Worm (Caenorhabditis elegans) whole organism, early embryonic: ENCODE data around the gene cysl-3.

Experiments used
- B0310.2 ChIP-seq: sonication (generic microtip); optimal IDR thresholded peaks from 2 replicates; lab custom pipeline; 2016; ENCODE audit warnings: mild to moderate bottlenecking, missing genetic modification characterization, missing compliant biosample characterization
- F13C5.2 ChIP-seq: sonication (generic microtip); optimal IDR thresholded peaks from 2 replicates; lab custom pipeline; 2017; ENCODE audit warnings: mild to moderate bottlenecking, missing genetic modification characterization, inconsistent platforms, missing compliant biosample characterization
- aly-1 ChIP-seq: sonication (generic microtip); optimal IDR thresholded peaks from 2 replicates; lab custom pipeline; 2016; ENCODE audit warnings: missing genetic modification characterization, missing compliant biosample characterization
- ama-1 ChIP-seq: fragments of 150-350 bp; optimal IDR thresholded peaks from 2 replicates; lab custom pipeline; 2014
- ceh-13 ChIP-seq: fragments of 200-800 bp; sonication (Bioruptor generic); optimal IDR thresholded peaks from 2 replicates; lab custom pipeline; 2018; ENCODE audit warnings: mild to moderate bottlenecking, missing genetic modification characterization, missing compliant biosample characterization
- ceh-36 ChIP-seq: sonication (generic microtip); optimal IDR thresholded peaks from 2 replicates; lab custom pipeline; 2016; ENCODE audit warnings: missing genetic modification characterization, inconsistent platforms, missing compliant biosample characterization
- ets-7 ChIP-seq: sonication (generic microtip); optimal IDR thresholded peaks from 2 replicates; lab custom pipeline; 2016; ENCODE audit warnings: missing genotype, missing genetic modification characterization, missing compliant biosample characterization
- flt-1 ChIP-seq: fragments of 200-800 bp; sonication (Bioruptor generic); IDR thresholded peaks from 2 replicates; pipeline ENCODE4 v1.3.6; 2022; ENCODE audit warnings: missing genetic modification characterization, missing compliant biosample characterization
- hmbx-1 ChIP-seq: sonication (generic microtip); optimal IDR thresholded peaks from 2 replicates; lab custom pipeline; 2016; ENCODE audit warnings: mild to moderate bottlenecking, missing genetic modification characterization, missing compliant biosample characterization
- hmg-4 ChIP-seq: fragments of 200-800 bp; sonication (Bioruptor generic); optimal IDR thresholded peaks from 2 replicates; lab custom pipeline; 2018; ENCODE audit warnings: mild to moderate bottlenecking, missing genetic modification characterization, missing compliant biosample characterization
- hnd-1 ChIP-seq: sonication (generic microtip); optimal IDR thresholded peaks from 2 replicates; lab custom pipeline; 2016; ENCODE audit warnings: missing genetic modification characterization, missing compliant biosample characterization
- pes-1 ChIP-seq: fragments of 200-800 bp; sonication (Bioruptor generic); IDR thresholded peaks from 2 replicates; pipeline ENCODE4 v1.3.6; 2022; ENCODE audit warnings: missing genetic modification reagents, missing genetic modification characterization, missing compliant biosample characterization
- scrt-1 ChIP-seq: fragments of 200-800 bp; sonication (Bioruptor generic); IDR thresholded peaks from 2 replicates; pipeline ENCODE4 v1.3.6; 2022; ENCODE audit warnings: missing genetic modification characterization, missing compliant biosample characterization
- sea-1 ChIP-seq: fragments of 200-800 bp; sonication (Bioruptor generic); conservative IDR thresholded peaks from 2 replicates; pipeline ENCODE4 v1.3.6; 2022; ENCODE audit warnings: missing genetic modification characterization, missing compliant biosample characterization
- tbx-11 ChIP-seq: fragments of 200-800 bp; sonication (Bioruptor generic); IDR thresholded peaks from 2 replicates; pipeline ENCODE4 v1.3.6; 2022; ENCODE audit warnings: missing genetic modification characterization, missing compliant biosample characterization
- tbx-37 ChIP-seq: fragments of 200-800 bp; sonication (Bioruptor generic); conservative IDR thresholded peaks from 2 replicates; pipeline ENCODE4 v1.3.6; 2022; ENCODE audit warnings: missing genetic modification reagents, missing genetic modification characterization, missing compliant biosample characterization
- tra-4 ChIP-seq: sonication (generic microtip); optimal IDR thresholded peaks from 2 replicates; lab custom pipeline; 2017; ENCODE audit warnings: missing genetic modification characterization, missing compliant biosample characterization

Gene cysl-3

DNA sequence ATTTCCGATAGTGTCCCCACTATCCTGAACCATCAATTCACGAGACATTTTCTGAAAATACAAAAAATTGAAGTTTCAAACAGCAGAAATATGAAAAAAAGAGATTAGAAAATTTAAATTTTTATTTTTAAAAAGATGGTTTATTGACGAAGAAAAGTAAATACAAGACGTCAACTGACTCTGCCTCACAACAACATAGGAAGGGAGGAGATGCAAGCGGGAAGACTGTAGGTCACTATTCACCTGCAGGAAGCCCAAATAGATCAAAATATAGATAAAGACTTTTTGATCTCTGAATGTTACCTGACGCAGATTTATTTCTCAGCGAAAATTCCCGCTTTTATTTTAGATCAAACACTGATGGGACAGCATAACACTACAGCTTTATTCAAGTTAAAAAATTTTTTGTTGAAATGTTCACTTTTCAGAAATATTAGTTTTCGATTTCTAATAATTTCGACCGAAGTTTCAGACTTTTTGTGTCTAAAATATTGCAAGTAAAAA, at the start of gene cysl-3:
cysl-3 (minus strand) TSS at position 51 of the 504 bp plus-strand sequence.
- TF ChIP-seq aly-1 (tag; lab: Kevin White, UChicago) (no peak), tbx-37 (GFP tag; lab: Robert Waterston, UW) (no peak), scrt-1 (GFP tag; lab: Robert Waterston, UW) (no peak), ceh-36 (no peak), tbx-11 (no peak), ama-1 (no peak), flt-1 (GFP tag; lab: Robert Waterston, UW) (no peak), sea-1 (GFP tag; lab: Robert Waterston, UW) (no peak), tra-4 (tag; lab: Kevin White, UChicago) (no peak), ets-7 (tag; lab: Kevin White, UChicago) (no peak), ceh-13 (GFP tag; lab: Kevin White, UChicago) (no peak), hmg-4 (GFP tag; lab: Kevin White, UChicago) (no peak), hnd-1 (tag; lab: Kevin White, UChicago) (no peak), B0310.2 (tag; lab: Kevin White, UChicago) (no peak), pes-1 (no peak), F13C5.2 (tag; lab: Kevin White, UChicago) (no peak), hmbx-1 (tag; lab: Kevin White, UChicago) (no peak)

DNA sequence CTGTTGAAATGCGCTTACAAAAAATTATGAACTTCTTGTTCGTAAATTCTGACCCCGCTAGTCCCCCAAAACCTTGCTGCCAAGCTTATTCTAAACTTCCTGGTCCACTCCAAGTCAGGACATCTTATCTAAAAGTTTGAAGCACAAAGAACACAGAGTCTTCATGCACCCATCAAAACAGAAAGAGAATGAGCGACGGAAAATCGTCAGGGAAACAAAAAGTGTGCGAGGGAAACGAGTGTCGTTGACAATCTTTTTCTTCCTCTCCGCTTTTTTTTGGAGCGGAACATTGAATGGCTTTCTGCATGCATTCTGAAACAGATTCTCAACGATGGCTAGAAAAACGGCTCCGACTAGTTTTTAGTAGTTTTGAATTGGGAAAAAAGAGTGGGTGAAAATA, 49.3 kb upstream of the cysl-3 start:
- no peak for TF ChIP-seq hmg-4 (GFP tag; lab: Kevin White, UChicago)
- no peak for TF ChIP-seq hnd-1 (tag; lab: Kevin White, UChicago)
- TF ChIP-seq ama-1 = no peak
- TF ChIP-seq ceh-36 = no peak
- TF ChIP-seq aly-1 (tag; lab: Kevin White, UChicago) = no peak
- TF ChIP-seq ets-7 (tag; lab: Kevin White, UChicago) = no peak

DNA sequence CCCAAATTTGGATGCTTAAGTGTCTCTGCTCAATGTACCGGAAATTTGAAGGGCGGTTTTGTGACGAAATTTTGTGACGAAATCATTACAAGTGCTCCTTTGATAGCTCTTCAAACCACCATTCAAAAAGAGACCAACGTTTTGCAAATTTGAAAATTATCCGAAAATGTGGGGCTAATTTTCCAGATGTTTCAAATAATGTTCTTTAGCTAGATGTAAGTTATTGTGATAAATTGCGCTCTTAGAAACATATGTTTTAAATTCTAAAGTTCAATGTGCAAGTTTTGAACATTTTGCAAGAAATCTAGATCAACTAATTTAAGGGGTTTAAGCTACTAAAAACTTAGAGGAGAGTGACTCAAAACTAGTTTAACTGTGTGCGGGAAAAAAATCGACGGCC, 44.9 kb upstream of the cysl-3 start:
- TF ChIP-seq B0310.2 (tag; lab: Kevin White, UChicago) = no peak
- no peak for TF ChIP-seq ama-1
- no peak for TF ChIP-seq ceh-36
- TF ChIP-seq ceh-13 (GFP tag; lab: Kevin White, UChicago) = no peak
- no peak for TF ChIP-seq hmg-4 (GFP tag; lab: Kevin White, UChicago)
- no peak for TF ChIP-seq F13C5.2 (tag; lab: Kevin White, UChicago)
- no peak for TF ChIP-seq pes-1
- TF ChIP-seq scrt-1 (GFP tag; lab: Robert Waterston, UW) = no peak
- TF ChIP-seq tbx-37 (GFP tag; lab: Robert Waterston, UW) = no peak
- no peak for TF ChIP-seq tra-4 (tag; lab: Kevin White, UChicago)

DNA sequence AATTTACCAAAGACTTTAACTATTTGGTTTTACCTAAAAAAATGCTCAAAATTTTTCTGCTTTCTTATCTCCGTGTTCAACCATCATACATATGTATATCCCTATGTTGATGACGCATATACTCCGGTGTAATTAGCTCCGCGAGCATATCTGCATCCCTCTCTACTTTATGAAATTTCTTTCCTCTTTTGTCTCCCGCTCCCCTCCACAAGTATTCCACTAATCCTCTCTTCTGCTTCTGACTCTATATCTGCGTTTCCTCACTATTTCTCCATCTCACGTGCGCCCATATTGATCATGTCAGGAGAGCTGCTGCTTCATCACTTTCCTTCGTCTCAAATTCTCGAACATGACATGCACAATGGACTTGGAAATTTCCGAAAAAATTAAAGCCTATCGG, 39.0 kb upstream of the cysl-3 start, which contains the start of gene H10D18.1:
H10D18.1 (plus strand) TSS at position 277 of the 400 bp plus-strand sequence.
- TF ChIP-seq pes-1 = no peak
- no peak for TF ChIP-seq B0310.2 (tag; lab: Kevin White, UChicago)
- TF ChIP-seq ama-1 = no peak
- no peak for TF ChIP-seq hmg-4 (GFP tag; lab: Kevin White, UChicago)
- no peak for TF ChIP-seq scrt-1 (GFP tag; lab: Robert Waterston, UW)
- no peak for TF ChIP-seq tbx-37 (GFP tag; lab: Robert Waterston, UW)
- no peak for TF ChIP-seq hnd-1 (tag; lab: Kevin White, UChicago)
- TF ChIP-seq hmbx-1 (tag; lab: Kevin White, UChicago) = no peak
- no peak for TF ChIP-seq F13C5.2 (tag; lab: Kevin White, UChicago)

DNA sequence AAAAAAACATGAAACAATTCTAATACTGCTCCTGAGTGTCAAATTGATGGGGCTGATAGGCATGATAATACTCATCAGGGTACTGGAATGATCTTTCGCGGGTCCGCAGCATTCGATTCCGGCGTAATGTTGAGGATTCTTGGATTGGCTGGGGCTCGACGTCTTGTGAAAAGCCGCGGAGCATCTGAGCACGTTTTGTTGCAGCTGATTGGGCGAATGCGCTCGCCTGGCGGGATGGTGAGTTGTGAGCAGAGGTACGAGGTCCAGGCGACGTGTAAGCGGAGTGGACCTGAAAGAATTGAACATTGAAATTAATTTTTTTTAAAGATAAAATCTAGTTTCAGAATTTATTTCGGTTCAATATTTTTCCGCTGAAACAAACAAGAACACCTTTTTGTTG, 38.1 kb upstream of the cysl-3 start:
- TF ChIP-seq ceh-36 (no peak), F13C5.2 (tag; lab: Kevin White, UChicago) (no peak), sea-1 (GFP tag; lab: Robert Waterston, UW) (no peak), tra-4 (tag; lab: Kevin White, UChicago) (no peak), hmg-4 (GFP tag; lab: Kevin White, UChicago) (no peak), ets-7 (tag; lab: Kevin White, UChicago) (no peak), hnd-1 (tag; lab: Kevin White, UChicago) (no peak), flt-1 (GFP tag; lab: Robert Waterston, UW) (no peak), B0310.2 (tag; lab: Kevin White, UChicago) (no peak), tbx-11 (no peak), ceh-13 (GFP tag; lab: Kevin White, UChicago) (no peak), tbx-37 (GFP tag; lab: Robert Waterston, UW) (no peak), aly-1 (tag; lab: Kevin White, UChicago) (no peak), hmbx-1 (tag; lab: Kevin White, UChicago) (no peak), scrt-1 (GFP tag; lab: Robert Waterston, UW) (no peak), ama-1 (no peak), pes-1 (no peak)

DNA sequence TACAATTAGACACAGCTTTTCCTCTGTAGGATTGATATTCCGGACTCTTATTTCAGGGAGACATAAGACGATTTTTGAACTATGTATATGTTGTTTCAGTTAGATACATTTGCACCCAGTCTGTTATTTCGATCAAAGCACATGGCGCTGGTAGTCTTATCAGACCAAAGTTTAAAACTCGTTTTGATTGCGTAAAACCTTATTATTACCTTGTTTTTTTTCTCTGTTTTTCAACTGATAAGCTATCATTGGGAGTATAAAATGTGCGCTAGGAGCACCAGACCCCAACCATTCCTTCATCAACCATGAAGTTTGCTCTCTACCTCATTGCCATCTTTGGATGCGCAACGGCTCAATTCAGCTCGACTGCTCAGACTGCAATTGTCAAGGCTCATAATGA, 36.4 kb upstream of the cysl-3 start, which contains the start of gene scl-12:
scl-12 (plus strand) TSS at position 301 of the 400 bp plus-strand sequence.
- no peak for TF ChIP-seq F13C5.2 (tag; lab: Kevin White, UChicago)
- TF ChIP-seq ama-1 = no peak
- no peak for TF ChIP-seq hmbx-1 (tag; lab: Kevin White, UChicago)
- TF ChIP-seq flt-1 (GFP tag; lab: Robert Waterston, UW) = no peak

DNA sequence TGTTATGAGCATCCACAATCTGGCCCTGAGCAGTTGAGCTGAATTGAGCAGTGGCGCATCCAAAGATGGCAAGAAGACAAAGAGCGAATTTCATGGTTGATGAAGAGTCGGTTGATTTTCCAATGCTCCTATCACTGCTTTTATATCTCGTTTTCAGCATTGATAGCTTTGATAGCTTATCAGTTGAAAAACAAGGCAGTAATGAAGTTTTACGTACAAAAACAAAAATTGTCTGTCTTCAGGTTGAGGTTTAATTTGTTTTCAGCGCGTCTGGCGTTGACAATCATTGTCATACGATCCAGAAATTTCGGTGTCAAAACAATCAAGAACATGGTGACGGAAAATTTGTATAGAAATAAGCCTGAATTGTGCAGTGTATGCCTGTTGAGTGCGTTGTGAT, 35.6 kb upstream of the cysl-3 start, which contains the start of gene scl-13:
scl-13 (minus strand) TSS at position 101 of the 400 bp plus-strand sequence.
- TF ChIP-seq B0310.2 (tag; lab: Kevin White, UChicago) (no peak), ets-7 (tag; lab: Kevin White, UChicago) (no peak), tbx-11 (no peak), ama-1 (no peak), aly-1 (tag; lab: Kevin White, UChicago) (no peak), hnd-1 (tag; lab: Kevin White, UChicago) (no peak), scrt-1 (GFP tag; lab: Robert Waterston, UW) (no peak), sea-1 (GFP tag; lab: Robert Waterston, UW) (no peak), hmbx-1 (tag; lab: Kevin White, UChicago) (no peak)
